Worm (Caenorhabditis elegans) whole organism, L4 larva: ENCODE results near the gene gst-1.

Source experiments
- T26A8.4 ChIP-seq: fragments of 200-800 bp; sonication (Bioruptor generic); IDR thresholded peaks from 2 replicates; pipeline ENCODE4 v1.3.6; 2022; ENCODE audit warnings: missing genetic modification characterization, missing compliant biosample characterization
- Y5F2A.4 ChIP-seq: fragments of 200-800 bp; sonication (Bioruptor generic); optimal IDR thresholded peaks from 2 replicates; lab custom pipeline; 2018; ENCODE audit warnings: mild to moderate bottlenecking, missing genetic modification characterization, missing compliant biosample characterization
- ZK546.5 ChIP-seq, 2 experiments: sonication (generic microtip); optimal IDR thresholded peaks; 2 replicates each; lab custom pipeline; 2017; ENCODE audit warnings: missing biosample characterization in 2 of 2, missing genetic modification characterization in 2 of 2
- aha-1 ChIP-seq: fragments of 150-350 bp; peaks from one replicate; lab custom pipeline; 2014; ENCODE audit warnings: missing biosample characterization, missing genetic modification characterization
- ceh-62 ChIP-seq: sonication (generic microtip); optimal IDR thresholded peaks from 2 replicates; lab custom pipeline; 2017; ENCODE audit warnings: missing biosample characterization, missing genetic modification characterization
- cey-2 ChIP-seq: sonication (generic microtip); optimal IDR thresholded peaks from 3 replicates; lab custom pipeline; 2017; ENCODE audit warnings: missing genetic modification characterization, mild to moderate bottlenecking, missing compliant biosample characterization, antibody characterized with exemption, borderline replicate concordance; ENCODE audit not compliant: insufficient read depth
- daf-12 ChIP-seq: fragments of 150-350 bp; optimal IDR thresholded peaks from 2 replicates; lab custom pipeline; 2014; ENCODE audit warnings: missing biosample characterization, missing genetic modification reagents, missing genetic modification characterization
- daf-16 ChIP-seq, 3 experiments: sonication (generic microtip); optimal IDR thresholded peaks; 2 replicates each; lab custom pipeline; 2016 to 2017; ENCODE audit warnings: missing genetic modification characterization in 3 of 3, missing genetic modification reagents in 3 of 3, mild to moderate bottlenecking in 2 of 3, missing compliant biosample characterization in 2 of 3, missing biosample characterization in 1 of 3, moderate library complexity in 1 of 3
- dmd-8 ChIP-seq: fragments of 200-800 bp; sonication (Bioruptor generic); IDR thresholded peaks from 2 replicates; pipeline ENCODE4 v1.3.6; 2022; ENCODE audit warnings: missing genetic modification characterization, missing compliant biosample characterization
- duxl-1 ChIP-seq: sonication (generic microtip); optimal IDR thresholded peaks from 2 replicates; lab custom pipeline; 2016; ENCODE audit warnings: mild to moderate bottlenecking, missing genetic modification characterization, moderate library complexity, missing compliant biosample characterization; ENCODE audit not compliant: poor library complexity
- dve-1 ChIP-seq: sonication (generic microtip); optimal IDR thresholded peaks from 2 replicates; lab custom pipeline; 2017; ENCODE audit warnings: antibody characterized with exemption, mild to moderate bottlenecking, missing genetic modification characterization, missing compliant biosample characterization; ENCODE audit not compliant: insufficient read depth
- egl-27 ChIP-seq: sonication (generic microtip); optimal IDR thresholded peaks from 3 replicates; lab custom pipeline; 2017; ENCODE audit warnings: missing biosample characterization, missing genetic modification reagents, missing genetic modification characterization
- fos-1 ChIP-seq: fragments of 150-350 bp; optimal IDR thresholded peaks from 2 replicates; lab custom pipeline; 2014; ENCODE audit warnings: missing biosample characterization, missing genetic modification characterization
- hlh-11 ChIP-seq: fragments of 200-800 bp; sonication (Bioruptor generic); optimal IDR thresholded peaks from 2 replicates; lab custom pipeline; 2018; ENCODE audit warnings: mild to moderate bottlenecking, missing genetic modification characterization, missing compliant biosample characterization
- hmg-1.1 ChIP-seq: fragments of 200-800 bp; sonication (Bioruptor generic); IDR thresholded peaks from 2 replicates; pipeline ENCODE4 v1.3.6; 2022; ENCODE audit warnings: missing genetic modification reagents, missing genetic modification characterization, missing compliant biosample characterization
- jun-1 ChIP-seq: fragments of 150-350 bp; optimal IDR thresholded peaks from 2 replicates; lab custom pipeline; 2014; ENCODE audit warnings: missing biosample characterization, missing genetic modification reagents, missing genetic modification characterization
- lin-1 ChIP-seq: fragments of 200-800 bp; sonication (Bioruptor generic); IDR thresholded peaks from 2 replicates; pipeline ENCODE4 v1.3.6; 2022; ENCODE audit warnings: missing genetic modification reagents, missing genetic modification characterization, missing compliant biosample characterization
- lin-38 ChIP-seq: fragments of 200-800 bp; sonication (Bioruptor generic); IDR thresholded peaks from 2 replicates; pipeline ENCODE4 v1.3.6; 2022; ENCODE audit warnings: missing genetic modification reagents, missing genetic modification characterization, missing compliant biosample characterization
- lsy-2 ChIP-seq, 2 experiments: fragments of 150-350 bp in 1 of 2; sonication (generic microtip) in 1 of 2; optimal IDR thresholded peaks; 2 replicates each; lab custom pipeline; 2014 to 2017; ENCODE audit warnings: missing biosample characterization in 2 of 2, missing genetic modification characterization in 2 of 2
- mes-2 ChIP-seq: sonication (generic microtip); optimal IDR thresholded peaks from 2 replicates; lab custom pipeline; 2016; ENCODE audit warnings: missing genotype, mild to moderate bottlenecking, missing genetic modification characterization, missing compliant biosample characterization; ENCODE audit not compliant: poor library complexity, severe bottlenecking
- mxl-3 ChIP-seq: fragments of 200-800 bp; sonication (Bioruptor generic); optimal IDR thresholded peaks from 2 replicates; lab custom pipeline; 2018; ENCODE audit warnings: mild to moderate bottlenecking, missing genetic modification characterization, missing compliant biosample characterization
- nhr-102 ChIP-seq: sonication (generic microtip); optimal IDR thresholded peaks from 2 replicates; lab custom pipeline; 2016; ENCODE audit warnings: mild to moderate bottlenecking, missing genetic modification characterization, moderate library complexity, missing compliant biosample characterization
- nhr-77 ChIP-seq: fragments of 150-350 bp; optimal IDR thresholded peaks from 2 replicates; lab custom pipeline; 2014; ENCODE audit warnings: missing biosample characterization, missing genetic modification characterization
- pqm-1 ChIP-seq: sonication (generic microtip); optimal IDR thresholded peaks from 2 replicates; lab custom pipeline; 2017; ENCODE audit warnings: missing biosample characterization, missing genetic modification characterization
- rbr-2 ChIP-seq: sonication (generic microtip); optimal IDR thresholded peaks from 2 replicates; lab custom pipeline; 2016; ENCODE audit warnings: missing genotype, missing genetic modification characterization, missing compliant biosample characterization
- sdz-12 ChIP-seq: fragments of 200-800 bp; sonication (Bioruptor generic); optimal IDR thresholded peaks from 2 replicates; lab custom pipeline; 2018; ENCODE audit warnings: mild to moderate bottlenecking, missing genetic modification characterization, missing compliant biosample characterization
- snpc-4 ChIP-seq: fragments of 150-350 bp; optimal IDR thresholded peaks from 2 replicates; lab custom pipeline; 2014; ENCODE audit warnings: missing biosample characterization, missing genetic modification characterization
- spr-1 ChIP-seq: sonication (generic microtip); optimal IDR thresholded peaks from 2 replicates; lab custom pipeline; 2016; ENCODE audit warnings: mild to moderate bottlenecking, missing genetic modification characterization, missing compliant biosample characterization
- unc-39 ChIP-seq: sonication (generic microtip); optimal IDR thresholded peaks from 2 replicates; lab custom pipeline; 2017; ENCODE audit warnings: missing biosample characterization, missing genetic modification characterization
- unc-62 ChIP-seq, 3 experiments: fragments of 150-350 bp in 1 of 3; sonication (generic microtip); optimal IDR thresholded peaks in 2 of 3; peaks in 1 of 3; 1 replicate in 1 of 3; 2 replicates in 2 of 3; lab custom pipeline; 2014 to 2017; ENCODE audit warnings: missing biosample characterization in 3 of 3, missing genetic modification characterization in 3 of 3, missing genetic modification reagents in 3 of 3, missing genotype in 1 of 3
- zag-1 ChIP-seq: fragments of 150-350 bp; optimal IDR thresholded peaks from 2 replicates; lab custom pipeline; 2014; ENCODE audit warnings: missing biosample characterization, missing genetic modification characterization
- zip-11 ChIP-seq: fragments of 200-800 bp; sonication (Bioruptor generic); IDR thresholded peaks from 2 replicates; pipeline ENCODE4 v1.3.6; 2022; ENCODE audit warnings: missing genetic modification characterization, missing compliant biosample characterization
- ztf-11 ChIP-seq: fragments of 150-350 bp; optimal IDR thresholded peaks from 2 replicates; lab custom pipeline; 2014; ENCODE audit warnings: missing biosample characterization, missing genetic modification characterization

Gene gst-1

ce11 chrIII:9060267-9060666 lies 1.1 kb downstream of the gst-1 start (continued):
- TF ChIP-seq lsy-2 (tag; optimal IDR thresholded peaks at IDR 0.05; lab: Kevin White, UChicago) (peak in 1 of 2 experiments; percentile 55), ztf-11 (no peak), zip-11 (GFP tag; lab: Robert Waterston, UW) (no peak), fos-1 (tag; lab: Kevin White, UChicago) (no peak), ceh-62 (no peak), daf-12 (tag; lab: Kevin White, UChicago) (no peak), lin-1 (GFP tag; lab: Robert Waterston, UW) (0 out of 2 replicates have a peak, but pooled peaks have one; percentile 8), T26A8.4 (GFP tag; lab: Robert Waterston, UW) (peak; percentile 66), duxl-1 (tag; lab: Kevin White, UChicago) (peak; percentile 55), dve-1 (tag; lab: Kevin White, UChicago) (peak; percentile 73), hmg-1.1 (GFP tag; lab: Robert Waterston, UW) (peak; percentile 27; the same call in 1 of the 2 replicates), jun-1 (no peak), mxl-3 (GFP tag; lab: Kevin White, UChicago) (no peak), lin-38 (peak; percentile 60), nhr-102 (tag; lab: Kevin White, UChicago) (peak; percentile 38), egl-27 (tag; lab: Kevin White, UChicago) (no peak), dmd-8 (GFP tag; lab: Robert Waterston, UW) (no peak), spr-1 (peak; percentile 39), mes-2 (tag; lab: Kevin White, UChicago) (peak; percentile 0)

- TF ChIP-seq aha-1 (tag; lab: Kevin White, UChicago) (peak; percentile 71), pqm-1 (tag; lab: Kevin White, UChicago) (peak; percentile 59), Y5F2A.4 (no peak), dve-1 (tag; lab: Kevin White, UChicago) (peak; percentile 1), hlh-11 (no peak)
These were observed 10.6 kb downstream of the gst-1 start for ce11 chrIII:9069712-9070111.

- TF ChIP-seq unc-39 (tag; lab: Kevin White, UChicago) (no peak), mxl-3 (GFP tag; lab: Kevin White, UChicago) (no peak), dve-1 (tag; lab: Kevin White, UChicago) (no peak), cey-2 (no peak), nhr-102 (tag; lab: Kevin White, UChicago) (no peak), ZK546.5 (tag; optimal IDR thresholded peaks at IDR 0.05; lab: Kevin White, UChicago) (no peak), snpc-4 (tag; lab: Kevin White, UChicago) (no peak), daf-16 (GFP tag; optimal IDR thresholded peaks at IDR 0.05; lab: Kevin White, UChicago) (no peak), daf-16 (tag; optimal IDR thresholded peaks at IDR 0.05; lab: Kevin White, UChicago) (no peak), nhr-77 (tag; lab: Kevin White, UChicago) (no peak), zag-1 (no peak), rbr-2 (tag; lab: Kevin White, UChicago) (no peak)
These were observed 12.2 kb downstream of the gst-1 start, which contains the start of gene lin-12 for ce11 chrIII:9071372-9071771. lin-12 (minus strand) TSS chrIII:9071472.

ce11 chrIII:9072704-9073103 lies 13.6 kb downstream of the gst-1 start:
- peak in 1 of 2 experiments; percentile 93 for TF ChIP-seq unc-62 (GFP tag; optimal IDR thresholded peaks at IDR 0.05 in 1 of 2; lab: Kevin White, UChicago)
- no peak for TF ChIP-seq unc-62 (tag; optimal IDR thresholded peaks at IDR 0.05; lab: Kevin White, UChicago)
- TF ChIP-seq zag-1 = no peak

ce11 chrIII:9075539-9075938 lies 16.4 kb downstream of the gst-1 start, which contains the start of gene F02A9.7:
F02A9.7 (minus strand) TSS chrIII:9075639.
- no peak for TF ChIP-seq sdz-12
